Fruit fly (Drosophila melanogaster): ENCODE data around the gene Ubc87F.

Gene Ubc87F

DNA sequence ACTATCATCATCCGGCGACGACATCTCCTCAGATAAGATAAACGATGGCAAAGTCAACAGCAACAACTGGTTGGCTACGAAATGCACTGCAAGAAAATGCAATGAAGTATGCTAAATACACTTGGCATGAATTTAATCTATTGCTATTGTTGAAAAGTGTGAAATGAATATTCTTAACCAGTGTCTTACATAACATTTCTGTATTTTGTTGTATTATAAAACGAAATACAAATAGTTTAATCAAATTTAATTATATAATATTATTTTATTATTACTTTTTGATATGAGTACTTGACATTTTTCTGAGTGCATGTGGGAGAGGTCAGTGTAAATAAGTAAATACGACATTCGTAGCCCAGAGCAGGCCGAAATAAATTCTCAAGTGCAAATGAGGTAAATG lies 4.4 kb downstream of the Ubc87F start (continued):
- TF ChIP-seq fd102C (GFP tag; optimal IDR thresholded peaks at IDR 0.05) (peak; percentile 21), Fer2 (tag; optimal IDR thresholded peaks at IDR 0.05) (no peak), CG18262 (tag; optimal IDR thresholded peaks at IDR 0.05) (peak; percentile 67), Xbp1 (GFP tag; optimal IDR thresholded peaks at IDR 0.05) (no peak), CG15011 (GFP tag; optimal IDR thresholded peaks at IDR 0.05) (no peak), CG14710 (tag; optimal IDR thresholded peaks at IDR 0.05) (peak; percentile 63), h (optimal IDR thresholded peaks at IDR 0.05) (no peak), CG2712 (tag; optimal IDR thresholded peaks at IDR 0.05) (peak; percentile 75), Drgx (GFP tag; IDR thresholded peaks at IDR 0.05) (peak; percentile 66), CG6689 (GFP tag; IDR thresholded peaks at IDR 0.05) (no peak), CG10366 (GFP tag; IDR thresholded peaks at IDR 0.05) (no peak), Blimp-1 (GFP tag; optimal IDR thresholded peaks at IDR 0.05) (peak; percentile 57), Sox100B (GFP tag; optimal IDR thresholded peaks at IDR 0.05) (peak; percentile 71), gcm2 (GFP tag; optimal IDR thresholded peaks at IDR 0.05) (no peak), lab (GFP tag; optimal IDR thresholded peaks at IDR 0.05) (peak; percentile 16), CG9932 (GFP tag; IDR thresholded peaks at IDR 0.05) (no peak), dmrt99B (tag; optimal IDR thresholded peaks at IDR 0.05) (peak; percentile 61), Dbx (GFP tag; IDR thresholded peaks at IDR 0.05) (no peak), HLH3B (GFP tag; IDR thresholded peaks at IDR 0.05) (peak; percentile 37; the same call in 1 of the 2 replicates), CG11696 (GFP tag; IDR thresholded peaks at IDR 0.05) (no peak), CG7987 (GFP tag; optimal IDR thresholded peaks at IDR 0.05) (no peak), ind (GFP tag; optimal IDR thresholded peaks at IDR 0.05) (peak; percentile 2), fru (optimal IDR thresholded peaks at IDR 0.05) (no peak), nerfin-1 (tag; optimal IDR thresholded peaks at IDR 0.05) (peak; percentile 6), CG2678 (tag; optimal IDR thresholded peaks at IDR 0.05) (peak; percentile 64), ATbp (GFP tag; optimal IDR thresholded peaks at IDR 0.05) (peak; percentile 48), CG2116 (GFP tag; optimal IDR thresholded peaks at IDR 0.05) (peak; percentile 27), CoRest (tag; optimal IDR thresholded peaks at IDR 0.05) (peak; percentile 64), CG9215 (GFP tag; IDR thresholded peaks at IDR 0.05) (peak; percentile 6; the same call in 1 of the 2 replicates), Jarid2 (GFP tag; optimal IDR thresholded peaks at IDR 0.05) (no peak), gcm (GFP tag; optimal IDR thresholded peaks at IDR 0.05) (peak; percentile 20), CG13296 (GFP tag; optimal IDR thresholded peaks at IDR 0.05) (peak; percentile 7), croc (GFP tag; conservative IDR thresholded peaks at IDR 0.05) (no peak), BtbVII (GFP tag; optimal IDR thresholded peaks at IDR 0.05) (peak; percentile 21), tx (GFP tag; optimal IDR thresholded peaks at IDR 0.05) (no peak), CG17912 (GFP tag; optimal IDR thresholded peaks at IDR 0.05) (no peak), CG34422 (GFP tag; IDR thresholded peaks at IDR 0.05) (no peak), pho (GFP tag; optimal IDR thresholded peaks at IDR 0.05) (no peak), Six4 (GFP tag; optimal IDR thresholded peaks at IDR 0.05) (peak; percentile 3), dmrt11E (tag; optimal IDR thresholded peaks at IDR 0.05) (peak; percentile 65), CG11085 (GFP tag; IDR thresholded peaks at IDR 0.05) (no peak), CG7556 (GFP tag; optimal IDR thresholded peaks at IDR 0.05) (peak; percentile 45), vvl (GFP tag; IDR thresholded peaks at IDR 0.05) (0 out of 2 replicates have a peak, but pooled peaks have one; percentile 26), bsh (GFP tag; optimal IDR thresholded peaks at IDR 0.05) (peak in 1 of 2 experiments; percentile 61), CG12236 (GFP tag; optimal IDR thresholded peaks at IDR 0.05) (no peak), PHDP (tag; optimal IDR thresholded peaks at IDR 0.05) (peak; percentile 45), ap (GFP tag; IDR thresholded peaks at IDR 0.05) (no peak), CG18764 (GFP tag; optimal IDR thresholded peaks at IDR 0.05) (no peak), prd (optimal IDR thresholded peaks at IDR 0.05) (no peak), prd (GFP tag; IDR thresholded peaks at IDR 0.05) (peak; percentile 65; the same call in 2 of the 3 replicates), CG17385 (GFP tag; optimal IDR thresholded peaks at IDR 0.05) (peak; percentile 43), ewg (GFP tag; optimal IDR thresholded peaks at IDR 0.05) (no peak)

Data from whole organism, embryonic.